Worm (Caenorhabditis elegans) whole organism, young adult: ENCODE measurements around the gene C25E10.5.

ENCODE experiments used
- F33H1.4 ChIP-seq: fragments of 200-800 bp; sonication (Bioruptor generic); IDR thresholded peaks from 2 replicates; pipeline ENCODE4 v1.3.6; 2022; ENCODE audit warnings: missing genetic modification reagents, missing genetic modification characterization, missing compliant biosample characterization
- F49E8.2 ChIP-seq: sonication (generic microtip); optimal IDR thresholded peaks from 3 replicates; lab custom pipeline; 2017; ENCODE audit warnings: missing genetic modification characterization, mild to moderate bottlenecking, missing compliant biosample characterization, antibody characterized with exemption, moderate library complexity; ENCODE audit not compliant: insufficient read depth
- F55B11.4 ChIP-seq: sonication (generic microtip); optimal IDR thresholded peaks from 2 replicates; lab custom pipeline; 2016; ENCODE audit warnings: missing compliant biosample characterization, missing genetic modification characterization, borderline replicate concordance; ENCODE audit not compliant: insufficient read depth
- F57C9.4 ChIP-seq: sonication (generic microtip); optimal IDR thresholded peaks from 2 replicates; lab custom pipeline; 2017; ENCODE audit warnings: mild to moderate bottlenecking, missing genetic modification characterization, missing compliant biosample characterization
- T26A5.8 ChIP-seq: sonication (generic microtip); optimal IDR thresholded peaks from 2 replicates; lab custom pipeline; 2016; ENCODE audit warnings: missing genetic modification characterization, missing compliant biosample characterization
- Y67H2A.10 ChIP-seq: fragments of 200-800 bp; sonication (Bioruptor generic); conservative IDR thresholded peaks from 2 replicates; pipeline ENCODE4 v1.3.6; 2022; ENCODE audit warnings: missing genetic modification reagents, missing genetic modification characterization, missing compliant biosample characterization
- Y79H2A.3 ChIP-seq: fragments of 200-800 bp; sonication (Bioruptor generic); conservative IDR thresholded peaks from 2 replicates; pipeline ENCODE4 v1.3.6; 2022; ENCODE audit warnings: missing genetic modification reagents, missing genetic modification characterization, missing compliant biosample characterization
- Y95B8A.8 ChIP-seq: fragments of 200-800 bp; sonication (Bioruptor generic); IDR thresholded peaks from 2 replicates; pipeline ENCODE4 v1.3.6; 2022; ENCODE audit warnings: missing genetic modification reagents, missing genetic modification characterization, missing compliant biosample characterization
- akir-1 ChIP-seq: fragments of 200-800 bp; sonication (Bioruptor generic); optimal IDR thresholded peaks from 2 replicates; lab custom pipeline; 2018; ENCODE audit warnings: mild to moderate bottlenecking, missing genetic modification characterization, moderate library complexity, missing compliant biosample characterization
- ama-1 ChIP-seq, 3 experiments: fragments of 150-350 bp in 1 of 3; sonication (generic microtip) in 2 of 3; optimal IDR thresholded peaks; 2 replicates each; lab custom pipeline; 2014 to 2018; ENCODE audit warnings: missing biosample characterization in 2 of 3, missing genetic modification characterization in 2 of 3, missing genetic modification reagents in 2 of 3
- aptf-3 ChIP-seq: fragments of 200-800 bp; sonication (Bioruptor generic); IDR thresholded peaks from 2 replicates; pipeline ENCODE4 v1.3.6; 2022; ENCODE audit warnings: missing genetic modification characterization, missing compliant biosample characterization
- attf-3 ChIP-seq: fragments of 200-800 bp; sonication (Bioruptor generic); conservative IDR thresholded peaks from 2 replicates; pipeline ENCODE4 v1.3.6; 2022; ENCODE audit warnings: missing genetic modification reagents, missing genetic modification characterization, missing compliant biosample characterization
- ceh-58 ChIP-seq: fragments of 200-800 bp; sonication (Bioruptor generic); IDR thresholded peaks from 2 replicates; pipeline ENCODE4 v1.3.6; 2022; ENCODE audit warnings: missing genetic modification characterization, missing compliant biosample characterization
- die-1 ChIP-seq: sonication (generic microtip); optimal IDR thresholded peaks from 2 replicates; lab custom pipeline; 2016; ENCODE audit warnings: missing genotype, mild to moderate bottlenecking, missing genetic modification characterization, missing compliant biosample characterization
- dox-1 ChIP-seq: fragments of 200-800 bp; sonication (Bioruptor generic); IDR thresholded peaks from 2 replicates; pipeline ENCODE4 v1.3.6; 2022; ENCODE audit warnings: missing genetic modification reagents, missing genetic modification characterization, missing compliant biosample characterization
- dpl-1 ChIP-seq: fragments of 150-350 bp; optimal IDR thresholded peaks from 2 replicates; lab custom pipeline; 2014; ENCODE audit warnings: missing biosample characterization, missing genetic modification reagents, missing genetic modification characterization
- efl-1 ChIP-seq: fragments of 150-350 bp; optimal IDR thresholded peaks from 2 replicates; lab custom pipeline; 2014; ENCODE audit warnings: missing biosample characterization, missing genetic modification reagents, missing genetic modification characterization
- egl-18 ChIP-seq: fragments of 200-800 bp; sonication (Bioruptor generic); IDR thresholded peaks from 2 replicates; pipeline ENCODE4 v1.3.6; 2022; ENCODE audit warnings: missing genetic modification reagents, missing genetic modification characterization, missing compliant biosample characterization
- ekl-4 ChIP-seq: fragments of 200-800 bp; sonication (Bioruptor generic); IDR thresholded peaks from 2 replicates; pipeline ENCODE4 v1.3.6; 2022; ENCODE audit warnings: missing genetic modification reagents, missing genetic modification characterization, missing compliant biosample characterization
- fkh-3 ChIP-seq: sonication (generic microtip); optimal IDR thresholded peaks from 2 replicates; lab custom pipeline; 2016; ENCODE audit warnings: mild to moderate bottlenecking, missing genetic modification characterization, missing compliant biosample characterization
- hmg-1.2 ChIP-seq: fragments of 200-800 bp; sonication (Bioruptor generic); IDR thresholded peaks from 2 replicates; pipeline ENCODE4 v1.3.6; 2022; ENCODE audit warnings: missing genetic modification reagents, missing genetic modification characterization, missing compliant biosample characterization
- hmg-20 ChIP-seq: fragments of 200-800 bp; sonication (Bioruptor generic); IDR thresholded peaks from 2 replicates; pipeline ENCODE4 v1.3.6; 2022; ENCODE audit warnings: missing genetic modification reagents, missing genetic modification characterization, missing compliant biosample characterization
- hrde-1 ChIP-seq: sonication (generic microtip); optimal IDR thresholded peaks from 2 replicates; lab custom pipeline; 2016; ENCODE audit warnings: missing genetic modification characterization, mild to moderate bottlenecking, missing compliant biosample characterization, moderate library complexity, missing genotype, missing genetic modification reagents, borderline replicate concordance
- lin-26 ChIP-seq: fragments of 200-800 bp; sonication (Bioruptor generic); IDR thresholded peaks from 2 replicates; pipeline ENCODE4 v1.3.6; 2022; ENCODE audit warnings: missing genetic modification reagents, missing genetic modification characterization, missing compliant biosample characterization
- madf-10 ChIP-seq: sonication (generic microtip); optimal IDR thresholded peaks from 2 replicates; lab custom pipeline; 2016; ENCODE audit warnings: mild to moderate bottlenecking, missing genetic modification characterization, missing compliant biosample characterization
- madf-6 ChIP-seq: fragments of 200-800 bp; sonication (Bioruptor generic); IDR thresholded peaks from 2 replicates; pipeline ENCODE4 v1.3.6; 2022; ENCODE audit warnings: missing genetic modification reagents, missing genetic modification characterization, missing compliant biosample characterization
- mxl-1 ChIP-seq: sonication (generic microtip); optimal IDR thresholded peaks from 2 replicates; lab custom pipeline; 2016; ENCODE audit warnings: missing genetic modification characterization, missing compliant biosample characterization
- nhr-179 ChIP-seq: sonication (generic microtip); optimal IDR thresholded peaks from 2 replicates; lab custom pipeline; 2016; ENCODE audit warnings: mild to moderate bottlenecking, missing genetic modification characterization, missing compliant biosample characterization
- rcor-1 ChIP-seq: fragments of 200-800 bp; sonication (Bioruptor generic); IDR thresholded peaks from 2 replicates; pipeline ENCODE4 v1.3.6; 2022; ENCODE audit warnings: missing genetic modification reagents, missing genetic modification characterization, missing compliant biosample characterization
- rec-8 ChIP-seq, 2 experiments: sonication (generic microtip); optimal IDR thresholded peaks; 2 replicates each; lab custom pipeline; 2016; ENCODE audit warnings: mild to moderate bottlenecking in 2 of 2, missing genetic modification characterization in 2 of 2, missing genetic modification reagents in 2 of 2, missing genotype in 2 of 2, missing biosample characterization in 1 of 2, missing compliant biosample characterization in 1 of 2, moderate library complexity in 1 of 2
- snpc-1.3 ChIP-seq: sonication (generic microtip); optimal IDR thresholded peaks from 2 replicates; lab custom pipeline; 2017; ENCODE audit warnings: missing genetic modification characterization, mild to moderate bottlenecking, missing compliant biosample characterization, antibody characterized with exemption, moderate library complexity, missing genotype, missing genetic modification reagents; ENCODE audit not compliant: insufficient read depth
- snpc-3.4 ChIP-seq: sonication (generic microtip); optimal IDR thresholded peaks from 2 replicates; lab custom pipeline; 2017; ENCODE audit warnings: missing genetic modification characterization, mild to moderate bottlenecking, missing compliant biosample characterization, antibody characterized with exemption, moderate library complexity, missing genotype, missing genetic modification reagents
- somi-1 ChIP-seq: fragments of 200-800 bp; sonication (Bioruptor generic); optimal IDR thresholded peaks from 2 replicates; lab custom pipeline; 2018; ENCODE audit warnings: mild to moderate bottlenecking, missing genetic modification characterization, missing compliant biosample characterization
- tbp1 ChIP-seq: fragments of 200-800 bp; sonication (Bioruptor generic); optimal IDR thresholded peaks from 2 replicates; lab custom pipeline; 2018; ENCODE audit warnings: mild to moderate bottlenecking, missing genetic modification characterization, missing compliant biosample characterization
- tbx-9 ChIP-seq: sonication (generic microtip); optimal IDR thresholded peaks from 2 replicates; lab custom pipeline; 2016; ENCODE audit warnings: borderline replicate concordance, missing genetic modification characterization, inconsistent platforms, missing compliant biosample characterization
- unc-130 ChIP-seq: sonication (generic microtip); optimal IDR thresholded peaks from 2 replicates; lab custom pipeline; 2016; ENCODE audit warnings: missing genetic modification reagents, missing genetic modification characterization, missing compliant biosample characterization
- ztf-3 ChIP-seq: fragments of 200-800 bp; sonication (Bioruptor generic); optimal IDR thresholded peaks from 2 replicates; lab custom pipeline; 2018; ENCODE audit warnings: mild to moderate bottlenecking, missing genetic modification characterization, missing compliant biosample characterization
- ztf-6 ChIP-seq: fragments of 200-800 bp; sonication (Bioruptor generic); IDR thresholded peaks from 2 replicates; pipeline ENCODE4 v1.3.6; 2022; ENCODE audit warnings: missing genetic modification reagents, missing genetic modification characterization, missing compliant biosample characterization

The C25E10.5 gene

DNA sequence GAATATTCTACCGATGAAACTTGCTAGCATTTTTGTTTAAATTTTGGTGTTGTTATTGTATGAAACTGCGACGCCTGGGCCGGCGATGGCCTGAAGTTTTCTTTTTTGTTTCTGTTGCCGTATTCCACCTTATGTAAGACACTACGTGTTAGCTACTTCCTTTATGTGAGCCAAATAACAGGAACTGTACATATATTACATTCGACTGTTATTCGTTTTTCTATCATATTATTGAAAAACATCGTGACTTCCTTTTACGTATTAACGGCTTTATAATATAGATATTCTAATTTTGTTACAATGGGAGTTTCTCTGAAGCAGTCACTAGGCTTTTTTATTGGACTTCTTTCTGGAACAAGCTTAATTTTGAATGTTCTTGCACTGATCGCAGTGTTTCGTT is 25.1 kb upstream of the C25E10.5 start, which contains the start of gene srx-3:
Gene srx-3, plus strand, starts transcription at position 301 of the 400 bp plus-strand sequence.
- TF ChIP-seq akir-1 (GFP tag; lab: Kevin White, UChicago) = no peak
- TF ChIP-seq tbp1 = no peak
- TF ChIP-seq T26A5.8 (tag; lab: Kevin White, UChicago) = no peak
- no peak for TF ChIP-seq efl-1 (GFP tag; lab: Kevin White, UChicago)
- TF ChIP-seq ceh-58 (GFP tag; lab: Robert Waterston, UW) = no peak
- TF ChIP-seq madf-10 (tag; lab: Kevin White, UChicago) = no peak
- no peak for TF ChIP-seq ekl-4 (GFP tag; lab: Robert Waterston, UW)
- TF ChIP-seq madf-6 (GFP tag; lab: Robert Waterston, UW) = no peak
- no peak for TF ChIP-seq F57C9.4
- TF ChIP-seq ama-1 (optimal IDR thresholded peaks at IDR 0.05; lab: Kevin White, UChicago) = no peak
- no peak for TF ChIP-seq ama-1 (GFP tag; optimal IDR thresholded peaks at IDR 0.05; lab: Kevin White, UChicago)
- TF ChIP-seq rec-8 (tag; optimal IDR thresholded peaks at IDR 0.05; lab: Kevin White, UChicago) = no peak
- no peak for TF ChIP-seq Y79H2A.3 (GFP tag; lab: Robert Waterston, UW)
- TF ChIP-seq dox-1 (GFP tag; lab: Robert Waterston, UW) = no peak
- TF ChIP-seq lin-26 (GFP tag; lab: Robert Waterston, UW) = no peak
- TF ChIP-seq F55B11.4 (tag; lab: Kevin White, UChicago) = no peak

DNA sequence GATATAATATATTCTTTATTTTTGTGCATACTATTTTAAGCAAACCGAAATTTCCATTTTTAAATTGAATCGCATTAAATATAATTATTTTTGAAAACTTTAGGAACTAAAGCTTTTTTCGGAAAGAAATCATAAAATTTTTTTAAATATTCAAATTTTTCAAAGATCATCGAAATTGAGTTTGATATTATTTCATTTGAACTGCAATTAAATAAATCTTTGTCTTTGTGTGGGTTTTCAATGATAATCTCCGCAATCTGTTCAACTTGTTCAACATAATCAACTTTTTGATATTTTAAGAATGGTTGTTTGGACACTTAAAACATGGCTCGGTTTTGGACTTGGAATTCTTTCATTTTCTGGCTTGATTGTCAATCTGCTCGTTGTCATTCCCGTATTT is 21.2 kb upstream of the C25E10.5 start, which contains the start of gene srx-2:
Gene srx-2, plus strand, starts transcription at position 301 of the 400 bp plus-strand sequence.
- TF ChIP-seq die-1 (tag; lab: Kevin White, UChicago) = no peak
- no peak for TF ChIP-seq snpc-3.4 (tag; lab: Kevin White, UChicago)
- TF ChIP-seq aptf-3 = no peak

- TF ChIP-seq hmg-20 = no peak
- no peak for TF ChIP-seq F49E8.2
- no peak for TF ChIP-seq egl-18 (GFP tag; lab: Robert Waterston, UW)
- no peak for TF ChIP-seq dpl-1
- TF ChIP-seq nhr-179 (tag; lab: Kevin White, UChicago) = no peak
- TF ChIP-seq ztf-6 (GFP tag; lab: Robert Waterston, UW) = no peak
- no peak for TF ChIP-seq ztf-3 (GFP tag; lab: Kevin White, UChicago)
- TF ChIP-seq attf-3 (GFP tag; lab: Robert Waterston, UW) = no peak
- no peak for TF ChIP-seq Y67H2A.10 (GFP tag; lab: Robert Waterston, UW)
- TF ChIP-seq F57C9.4 = no peak
Measured at ce11 chrV:9013765-9014164, 16.6 kb upstream of the C25E10.5 start, which contains the start of gene srh-201. Gene srh-201, minus strand, starts transcription at chrV:9013865.

DNA sequence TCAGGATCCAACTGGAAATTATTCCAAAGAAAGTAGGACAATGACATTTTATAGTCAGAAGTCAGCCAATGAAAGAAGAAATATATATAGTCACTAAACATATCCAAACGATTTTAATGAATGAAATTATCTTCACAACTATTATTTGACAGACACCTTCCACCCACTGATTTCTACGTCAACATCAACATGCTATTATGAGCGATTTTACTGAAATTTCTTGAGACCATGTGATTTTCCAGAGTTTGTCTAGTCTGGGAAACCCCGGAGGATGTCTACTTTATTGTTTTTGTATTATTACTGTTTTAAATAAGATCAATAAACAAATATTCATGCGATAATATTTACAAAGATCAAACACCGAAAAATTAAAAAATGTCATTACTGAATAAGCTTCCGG is 14.8 kb upstream of the C25E10.5 start, which contains the start of gene srt-18:
Gene srt-18, minus strand, starts transcription at position 101 of the 400 bp plus-strand sequence.
- TF ChIP-seq Y95B8A.8 (GFP tag; lab: Robert Waterston, UW) (no peak), dox-1 (GFP tag; lab: Robert Waterston, UW) (no peak), unc-130 (GFP tag; lab: Kevin White, UChicago) (no peak), tbx-9 (tag; lab: Kevin White, UChicago) (no peak), hrde-1 (tag; lab: Kevin White, UChicago) (no peak), rcor-1 (no peak), fkh-3 (no peak), somi-1 (GFP tag; lab: Kevin White, UChicago) (no peak), Y67H2A.10 (GFP tag; lab: Robert Waterston, UW) (no peak), hmg-1.2 (no peak), mxl-1 (tag; lab: Kevin White, UChicago) (no peak), snpc-1.3 (no peak), F33H1.4 (GFP tag; lab: Robert Waterston, UW) (no peak)
